Fruit fly (Drosophila melanogaster): ENCODE measurements around the gene PVRAP.

- no peak for TF ChIP-seq CG3407 (GFP tag; optimal IDR thresholded peaks at IDR 0.05)
- TF ChIP-seq CG11247 (GFP tag; IDR thresholded peaks at IDR 0.05) = no peak
- TF ChIP-seq CG1529 (GFP tag; optimal IDR thresholded peaks at IDR 0.05) = no peak
- TF ChIP-seq Hr78 (GFP tag; optimal IDR thresholded peaks at IDR 0.05) = no peak
- no peak for TF ChIP-seq Ets97D (GFP tag; optimal IDR thresholded peaks at IDR 0.05)
- no peak for TF ChIP-seq Nf-YB (GFP tag; optimal IDR thresholded peaks at IDR 0.05)
- TF ChIP-seq ro (GFP tag; IDR thresholded peaks at IDR 0.05) = no peak
- TF ChIP-seq Hey (tag; optimal IDR thresholded peaks at IDR 0.05) = no peak
- no peak for TF ChIP-seq twi (tag; optimal IDR thresholded peaks at IDR 0.05)
- TF ChIP-seq CG10543 (GFP tag; optimal IDR thresholded peaks at IDR 0.05) = no peak
- TF ChIP-seq Side (GFP tag; optimal IDR thresholded peaks at IDR 0.05) = no peak
- no peak for TF ChIP-seq CHES-1-like (GFP tag; optimal IDR thresholded peaks at IDR 0.05)
- no peak for TF ChIP-seq corto (GFP tag; optimal IDR thresholded peaks at IDR 0.05)
Measured at dm6 chr3L:5975785-5976120, 21.3 kb upstream of the PVRAP start, which contains the start of gene CG10479.

Measured in whole organism, embryonic.